Worm (Caenorhabditis elegans) whole organism, L1 larva: Measurements from ENCODE around the gene str-109.

Experiments
- C16A3.4 ChIP-seq: fragments of 150-350 bp; optimal IDR thresholded peaks from 2 replicates; lab custom pipeline; 2014; ENCODE audit warnings: missing biosample characterization, missing genetic modification characterization
- C34B4.2 ChIP-seq: sonication (generic microtip); optimal IDR thresholded peaks from 2 replicates; lab custom pipeline; 2017; ENCODE audit warnings: mild to moderate bottlenecking, missing genetic modification characterization, missing compliant biosample characterization
- ceh-63 ChIP-seq: fragments of 200-800 bp; sonication (Bioruptor generic); optimal IDR thresholded peaks from 2 replicates; lab custom pipeline; 2018; ENCODE audit warnings: mild to moderate bottlenecking, missing genetic modification characterization, missing compliant biosample characterization
- ces-1 ChIP-seq: fragments of 150-350 bp; optimal IDR thresholded peaks from 2 replicates; lab custom pipeline; 2014; ENCODE audit warnings: missing biosample characterization, missing genetic modification reagents, missing genetic modification characterization
- dsc-1 ChIP-seq: sonication (generic microtip); optimal IDR thresholded peaks from 2 replicates; lab custom pipeline; 2016; ENCODE audit warnings: mild to moderate bottlenecking, missing genetic modification characterization, missing compliant biosample characterization
- elt-2 ChIP-seq: sonication (generic microtip); optimal IDR thresholded peaks from 2 replicates; lab custom pipeline; 2016; ENCODE audit warnings: missing genetic modification characterization, mild to moderate bottlenecking, inconsistent platforms, missing compliant biosample characterization, missing genetic modification reagents
- elt-3 ChIP-seq, 6 experiments: fragments of 150-350 bp in 1 of 6; sonication (generic microtip); optimal IDR thresholded peaks; 2 replicates each; lab custom pipeline; 2017 to 2018; ENCODE audit warnings: missing biosample characterization in 6 of 6, missing genetic modification characterization in 6 of 6, inconsistent platforms in 1 of 6
- ets-5 ChIP-seq: fragments of 200-800 bp; sonication (Bioruptor generic); IDR thresholded peaks from 2 replicates; pipeline ENCODE4 v1.3.6; 2022; ENCODE audit warnings: missing genetic modification characterization, missing compliant biosample characterization
- fkh-8 ChIP-seq: sonication (generic microtip); optimal IDR thresholded peaks from 2 replicates; lab custom pipeline; 2016; ENCODE audit warnings: mild to moderate bottlenecking, missing genetic modification characterization, missing compliant biosample characterization
- grh-1 ChIP-seq: fragments of 200-800 bp; sonication (Bioruptor generic); IDR thresholded peaks from 2 replicates; pipeline ENCODE4 v1.3.6; 2022; ENCODE audit warnings: missing genetic modification reagents, missing genetic modification characterization, missing compliant biosample characterization
- hlh-4 ChIP-seq: sonication (generic microtip); optimal IDR thresholded peaks from 2 replicates; lab custom pipeline; 2016; ENCODE audit warnings: mild to moderate bottlenecking, missing genetic modification characterization, missing compliant biosample characterization
- irx-1 ChIP-seq: sonication (generic microtip); optimal IDR thresholded peaks from 2 replicates; lab custom pipeline; 2016; ENCODE audit warnings: missing genetic modification characterization, missing compliant biosample characterization
- isw-1 ChIP-seq: fragments of 200-800 bp; sonication (Bioruptor generic); IDR thresholded peaks from 2 replicates; pipeline ENCODE4 v1.3.6; 2022; ENCODE audit warnings: missing genetic modification characterization, missing compliant biosample characterization
- lin-14 ChIP-seq: fragments of 200-800 bp; sonication (Bioruptor generic); optimal IDR thresholded peaks from 2 replicates; lab custom pipeline; 2018; ENCODE audit warnings: mild to moderate bottlenecking, missing genetic modification characterization, moderate library complexity, missing compliant biosample characterization
- lin-35 ChIP-seq, 2 experiments: fragments of 150-350 bp; optimal IDR thresholded peaks; 2 replicates each; lab custom pipeline; 2014; ENCODE audit warnings: missing biosample characterization in 2 of 2, missing genetic modification characterization in 2 of 2, missing genetic modification reagents in 2 of 2
- lir-3 ChIP-seq: sonication (generic microtip); optimal IDR thresholded peaks from 2 replicates; lab custom pipeline; 2016; ENCODE audit warnings: mild to moderate bottlenecking, missing genetic modification characterization, moderate library complexity, missing compliant biosample characterization; ENCODE audit not compliant: poor library complexity
- lsy-2 ChIP-seq, 2 experiments: fragments of 150-350 bp; optimal IDR thresholded peaks; 2 replicates each; lab custom pipeline; 2014; ENCODE audit warnings: missing biosample characterization in 2 of 2, missing genetic modification characterization in 2 of 2
- mdl-1 ChIP-seq, 2 experiments: fragments of 150-350 bp; optimal IDR thresholded peaks; 2 replicates each; lab custom pipeline; 2014 to 2017; ENCODE audit warnings: missing biosample characterization in 2 of 2, missing genetic modification characterization in 2 of 2, inconsistent platforms in 1 of 2
- mef-2 ChIP-seq: fragments of 150-350 bp; optimal IDR thresholded peaks from 2 replicates; lab custom pipeline; 2014; ENCODE audit warnings: missing biosample characterization, missing genetic modification characterization
- mep-1 ChIP-seq: fragments of 150-350 bp; optimal IDR thresholded peaks from 2 replicates; lab custom pipeline; 2014; ENCODE audit warnings: missing biosample characterization, missing genetic modification characterization
- nhr-11 ChIP-seq: fragments of 150-350 bp; optimal IDR thresholded peaks from 2 replicates; lab custom pipeline; 2014; ENCODE audit warnings: missing biosample characterization, missing genetic modification characterization
- nhr-12 ChIP-seq: sonication (generic microtip); optimal IDR thresholded peaks from 2 replicates; lab custom pipeline; 2017; ENCODE audit warnings: missing biosample characterization, missing genetic modification characterization
- nhr-19 ChIP-seq: fragments of 200-800 bp; sonication (Bioruptor generic); conservative IDR thresholded peaks from 2 replicates; pipeline ENCODE4 v1.3.6; 2022; ENCODE audit warnings: missing genetic modification characterization, missing compliant biosample characterization
- nhr-47 ChIP-seq: sonication (generic microtip); optimal IDR thresholded peaks from 2 replicates; lab custom pipeline; 2016; ENCODE audit warnings: mild to moderate bottlenecking, missing genetic modification characterization, moderate library complexity, missing compliant biosample characterization
- nhr-84 ChIP-seq: sonication (generic microtip); optimal IDR thresholded peaks from 2 replicates; lab custom pipeline; 2017; ENCODE audit warnings: missing biosample characterization, missing genetic modification characterization
- nhr-85 ChIP-seq: sonication (generic microtip); peaks from one replicate; lab custom pipeline; 2016; ENCODE audit warnings: missing genetic modification characterization, inconsistent platforms, missing compliant biosample characterization
- nhr-90 ChIP-seq: sonication (generic microtip); optimal IDR thresholded peaks from 2 replicates; lab custom pipeline; 2016; ENCODE audit warnings: mild to moderate bottlenecking, missing genetic modification characterization, missing compliant biosample characterization; ENCODE audit not compliant: poor library complexity
- pqm-1 ChIP-seq: sonication (generic microtip); optimal IDR thresholded peaks from 3 replicates; lab custom pipeline; 2017; ENCODE audit warnings: missing biosample characterization, missing genetic modification characterization
- tlp-1 ChIP-seq: fragments of 150-350 bp; optimal IDR thresholded peaks from 2 replicates; lab custom pipeline; 2014; ENCODE audit warnings: missing biosample characterization, missing genetic modification characterization
- unc-30 ChIP-seq: sonication (generic microtip); optimal IDR thresholded peaks from 2 replicates; lab custom pipeline; 2017; ENCODE audit warnings: missing biosample characterization, missing genetic modification characterization
- vab-15 ChIP-seq: sonication (generic microtip); optimal IDR thresholded peaks from 2 replicates; lab custom pipeline; 2017; ENCODE audit warnings: missing genotype, mild to moderate bottlenecking, missing genetic modification characterization, missing compliant biosample characterization
- xbp-1 ChIP-seq: sonication (generic microtip); optimal IDR thresholded peaks from 2 replicates; lab custom pipeline; 2016; ENCODE audit warnings: missing genetic modification characterization, missing compliant biosample characterization
- ztf-4 ChIP-seq: fragments of 150-350 bp; optimal IDR thresholded peaks from 2 replicates; lab custom pipeline; 2014; ENCODE audit warnings: missing biosample characterization, missing genetic modification characterization

The str-109 gene

DNA sequence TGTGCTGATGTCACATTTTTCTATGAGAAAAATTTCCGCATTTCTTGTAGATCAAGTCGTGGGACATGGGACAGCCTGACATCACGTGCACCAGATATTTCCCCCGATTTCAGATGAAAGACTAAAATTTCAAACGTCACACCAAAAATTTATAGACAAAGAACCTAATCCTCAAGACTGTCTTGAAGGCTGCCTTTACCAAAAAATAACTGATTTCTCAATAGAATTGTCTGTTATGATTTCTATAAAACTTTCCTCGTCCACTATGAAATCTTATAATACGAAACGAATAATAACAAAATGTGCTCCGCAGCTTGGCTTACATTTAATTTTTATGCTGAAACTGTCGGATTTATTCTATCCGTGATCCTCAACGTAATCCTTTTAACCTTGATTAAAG lies 18.3 kb upstream of the str-109 start, which contains the start of gene str-106:
Gene str-106 (plus strand): TSS at position 301 of the 400 bp plus-strand sequence.
- TF ChIP-seq ceh-63 (GFP tag; lab: Kevin White, UChicago) (no peak), lsy-2 (tag; optimal IDR thresholded peaks at IDR 0.05; lab: Kevin White, UChicago) (no peak), vab-15 (tag; lab: Kevin White, UChicago) (no peak)

DNA sequence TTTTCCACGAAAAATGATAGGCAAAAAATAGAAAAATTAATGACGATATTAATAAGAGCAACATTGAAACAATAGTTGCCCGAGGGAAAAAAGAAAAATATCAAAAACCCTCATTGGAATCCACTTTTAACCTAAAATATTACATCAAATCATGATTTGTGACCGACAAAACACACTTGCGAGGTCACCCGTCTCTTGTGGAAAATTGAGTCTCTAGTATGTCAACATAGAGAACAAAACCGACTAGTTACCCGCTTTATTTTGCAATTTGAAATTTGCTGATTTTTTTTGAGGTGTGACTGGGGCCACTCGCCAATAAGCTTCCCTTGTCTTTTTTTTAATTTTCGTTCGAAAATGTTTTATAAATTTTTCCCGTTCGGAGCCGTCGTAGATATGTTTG lies 13.7 kb upstream of the str-109 start, which contains the start of gene cyp-33D1:
Gene cyp-33D1 (minus strand): TSS at position 101 of the 400 bp plus-strand sequence.
- TF ChIP-seq xbp-1 (tag; lab: Kevin White, UChicago), result no peak

DNA sequence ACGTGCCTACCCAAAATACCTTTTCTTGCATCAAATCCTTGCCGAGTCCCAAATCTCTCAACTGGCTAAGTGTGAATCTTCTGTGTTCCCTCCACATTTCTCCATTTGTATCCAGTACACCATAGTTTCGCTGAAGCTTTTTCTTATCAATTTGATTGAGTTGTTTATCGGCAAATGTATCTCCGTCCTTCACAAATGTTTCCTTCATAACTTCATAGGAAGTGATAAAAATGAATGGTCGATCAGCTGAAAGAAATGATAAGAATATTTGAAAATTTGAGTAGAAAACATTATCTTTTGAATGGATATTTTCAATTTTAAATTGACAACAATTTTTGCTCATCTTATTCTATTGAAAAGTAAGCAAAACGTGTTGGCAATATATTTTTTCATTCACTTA lies 13.2 kb upstream of the str-109 start:
- no peak for TF ChIP-seq unc-30 (tag; lab: Kevin White, UChicago)
- TF ChIP-seq pqm-1 (tag; lab: Kevin White, UChicago), result peak; percentile 74
- peak; percentile 79 for TF ChIP-seq elt-2 (tag; lab: Kevin White, UChicago)
- TF ChIP-seq ets-5, result no peak

DNA sequence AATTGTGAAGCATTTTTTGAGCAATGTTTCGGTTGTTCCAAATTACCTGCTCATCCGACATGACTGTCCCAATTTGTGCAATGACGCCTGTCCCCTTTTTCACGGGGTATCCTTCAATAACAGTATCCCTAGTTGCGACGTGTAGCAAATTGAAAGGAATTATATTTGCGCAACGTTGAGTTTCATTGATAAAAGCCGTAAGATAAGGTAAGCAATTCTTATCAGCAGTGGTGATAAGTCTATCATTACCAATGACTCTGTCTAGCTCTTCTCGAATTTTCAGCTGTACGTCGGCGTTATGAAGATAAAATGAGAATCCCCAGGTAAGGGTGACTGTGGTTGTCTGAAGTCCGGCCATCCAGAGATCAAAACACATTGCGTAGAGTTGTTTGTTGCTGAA lies 12.1 kb upstream of the str-109 start:
- no peak for TF ChIP-seq nhr-84
- no peak for TF ChIP-seq elt-3 (tag; optimal IDR thresholded peaks at IDR 0.05; lab: Kevin White, UChicago)
- TF ChIP-seq nhr-85 (tag; lab: Kevin White, UChicago), result peak; percentile 14
- peak; percentile 16 for TF ChIP-seq pqm-1 (tag; lab: Kevin White, UChicago)
- TF ChIP-seq elt-2 (tag; lab: Kevin White, UChicago), result peak; percentile 57
- TF ChIP-seq mdl-1 (tag; optimal IDR thresholded peaks at IDR 0.05; lab: Kevin White, UChicago), result no peak

DNA sequence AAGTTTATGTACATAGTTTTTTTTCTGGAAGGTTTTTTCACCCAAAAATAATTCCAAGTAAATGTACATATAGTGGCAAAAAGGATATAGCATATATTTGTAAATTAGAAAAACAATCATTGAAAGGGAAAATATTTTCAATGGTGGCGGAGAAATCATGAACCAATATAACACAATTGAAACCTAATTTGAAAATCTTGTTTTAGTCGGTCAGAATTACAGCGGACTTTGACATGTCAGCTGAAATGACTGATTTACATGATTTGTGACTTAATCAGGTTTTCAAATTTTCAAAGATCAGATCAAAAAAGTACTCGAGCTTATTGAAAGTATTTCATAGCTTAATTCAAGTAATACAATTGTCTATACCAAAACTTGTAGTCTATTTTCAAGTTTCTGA lies 9.7 kb upstream of the str-109 start, which contains the start of gene K05D4.9:
Gene K05D4.9 (minus strand): TSS at position 101 of the 400 bp plus-strand sequence.
- TF ChIP-seq ztf-4 (tag; lab: Kevin White, UChicago) (no peak), fkh-8 (tag; lab: Kevin White, UChicago) (peak; percentile 18)

DNA sequence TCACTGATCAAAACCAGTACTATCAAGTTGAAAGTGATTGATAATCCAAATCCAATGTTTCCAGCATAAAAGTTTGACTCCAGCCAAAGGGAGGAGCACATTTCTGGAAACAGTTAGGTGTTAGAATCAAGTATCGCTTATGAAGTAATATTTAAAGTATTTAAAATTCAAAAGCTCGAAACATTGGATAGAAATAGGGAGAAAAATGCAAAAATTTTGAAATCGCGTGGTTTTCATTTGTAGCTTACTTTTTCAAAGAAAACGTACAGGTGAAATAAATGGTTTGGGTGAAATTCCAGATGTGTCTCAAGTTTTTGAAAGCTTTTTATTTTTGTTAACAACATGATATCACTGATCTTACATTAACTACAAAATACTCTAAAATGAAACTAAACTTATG lies 7.0 kb upstream of the str-109 start, which contains the start of gene str-111:
Gene str-111 (minus strand): TSS at position 101 of the 400 bp plus-strand sequence.
- TF ChIP-seq hlh-4 (tag; lab: Kevin White, UChicago) (peak; percentile 65), lin-35 (GFP tag; optimal IDR thresholded peaks at IDR 0.05; lab: Kevin White, UChicago) (no peak)

DNA sequence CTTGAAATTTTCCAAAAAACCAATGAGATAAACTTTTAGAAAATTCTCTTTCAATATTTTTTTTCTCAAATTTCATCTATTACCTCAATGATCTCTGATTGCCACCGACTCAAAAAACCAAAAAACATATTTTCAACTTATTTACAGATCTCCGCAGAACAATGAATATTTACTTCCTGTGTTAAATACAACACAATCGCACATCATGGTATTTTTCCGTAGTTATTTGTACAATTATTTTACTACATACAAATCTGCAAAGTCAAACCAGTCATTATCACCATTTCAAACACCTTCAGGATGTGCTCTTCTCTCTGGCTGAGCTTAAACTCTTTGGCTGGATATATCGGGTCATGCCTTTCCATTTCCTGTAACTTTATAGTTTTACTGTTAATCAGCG lies 3.9 kb upstream of the str-109 start, which contains the start of gene str-108:
Gene str-108 (plus strand): TSS at position 301 of the 400 bp plus-strand sequence.
- no peak for TF ChIP-seq isw-1 (GFP tag; lab: Robert Waterston, UW)
- no peak for TF ChIP-seq irx-1
- no peak for TF ChIP-seq mdl-1 (tag; optimal IDR thresholded peaks at IDR 0.05; lab: Kevin White, UChicago)
- TF ChIP-seq nhr-90 (tag; lab: Kevin White, UChicago), result no peak
- no peak for TF ChIP-seq nhr-12 (tag; lab: Kevin White, UChicago)
- TF ChIP-seq pqm-1 (tag; lab: Kevin White, UChicago), result no peak
- TF ChIP-seq nhr-19, result no peak
- no peak for TF ChIP-seq lin-35 (GFP tag; optimal IDR thresholded peaks at IDR 0.05; lab: Kevin White, UChicago)
- TF ChIP-seq lir-3 (tag; lab: Kevin White, UChicago), result no peak
- TF ChIP-seq nhr-11 (tag; lab: Kevin White, UChicago), result no peak
- no peak for TF ChIP-seq grh-1 (GFP tag; lab: Robert Waterston, UW)
- no peak for TF ChIP-seq dsc-1 (tag; lab: Kevin White, UChicago)
- TF ChIP-seq lin-14 (GFP tag; lab: Kevin White, UChicago), result no peak

DNA sequence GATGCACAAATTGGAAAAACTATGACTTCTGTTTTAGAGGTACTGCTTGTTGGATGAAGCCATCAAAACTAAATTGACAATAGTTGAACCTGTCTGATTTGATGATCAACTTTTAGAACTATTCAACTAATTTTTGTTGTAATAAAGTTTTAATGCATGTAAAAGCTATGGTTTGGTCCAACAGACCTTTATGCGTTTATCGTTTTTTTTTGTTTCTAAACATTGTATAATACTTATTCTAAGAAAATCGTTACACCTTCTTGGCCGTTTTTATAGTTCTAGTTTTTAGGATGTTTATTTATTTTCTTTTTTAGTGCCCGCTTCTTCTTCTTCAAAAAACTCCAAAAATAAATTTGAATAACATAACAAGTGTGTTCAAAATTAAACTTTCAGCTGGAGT lies 1.7 kb upstream of the str-109 start, which contains the start of gene F10A3.12:
Gene F10A3.12 (plus strand): TSS at position 301 of the 400 bp plus-strand sequence.
- TF ChIP-seq nhr-47 (tag; lab: Kevin White, UChicago) (no peak), vab-15 (tag; lab: Kevin White, UChicago) (no peak), ces-1 (GFP tag; lab: Kevin White, UChicago) (no peak), mef-2 (tag; lab: Kevin White, UChicago) (no peak), C16A3.4 (tag; lab: Kevin White, UChicago) (no peak), tlp-1 (tag; lab: Kevin White, UChicago) (no peak), nhr-84 (no peak), C34B4.2 (no peak), mep-1 (no peak)
- TF ChIP-seq, all 84 proteins: peak for 0
